Worm (Caenorhabditis elegans) whole organism, early embryonic: Measurements from ENCODE around the gene F49H12.4.

ENCODE experiments used
- B0310.2 ChIP-seq: sonication (generic microtip); optimal IDR thresholded peaks from 2 replicates; lab custom pipeline; 2016; ENCODE audit warnings: mild to moderate bottlenecking, missing genetic modification characterization, missing compliant biosample characterization
- F13C5.2 ChIP-seq: sonication (generic microtip); optimal IDR thresholded peaks from 2 replicates; lab custom pipeline; 2017; ENCODE audit warnings: mild to moderate bottlenecking, missing genetic modification characterization, inconsistent platforms, missing compliant biosample characterization
- aly-1 ChIP-seq: sonication (generic microtip); optimal IDR thresholded peaks from 2 replicates; lab custom pipeline; 2016; ENCODE audit warnings: missing genetic modification characterization, missing compliant biosample characterization
- ama-1 ChIP-seq: fragments of 150-350 bp; optimal IDR thresholded peaks from 2 replicates; lab custom pipeline; 2014
- ceh-13 ChIP-seq: fragments of 200-800 bp; sonication (Bioruptor generic); optimal IDR thresholded peaks from 2 replicates; lab custom pipeline; 2018; ENCODE audit warnings: mild to moderate bottlenecking, missing genetic modification characterization, missing compliant biosample characterization
- ceh-36 ChIP-seq: sonication (generic microtip); optimal IDR thresholded peaks from 2 replicates; lab custom pipeline; 2016; ENCODE audit warnings: missing genetic modification characterization, inconsistent platforms, missing compliant biosample characterization
- ets-7 ChIP-seq: sonication (generic microtip); optimal IDR thresholded peaks from 2 replicates; lab custom pipeline; 2016; ENCODE audit warnings: missing genotype, missing genetic modification characterization, missing compliant biosample characterization
- flt-1 ChIP-seq: fragments of 200-800 bp; sonication (Bioruptor generic); IDR thresholded peaks from 2 replicates; pipeline ENCODE4 v1.3.6; 2022; ENCODE audit warnings: missing genetic modification characterization, missing compliant biosample characterization
- hmbx-1 ChIP-seq: sonication (generic microtip); optimal IDR thresholded peaks from 2 replicates; lab custom pipeline; 2016; ENCODE audit warnings: mild to moderate bottlenecking, missing genetic modification characterization, missing compliant biosample characterization
- hmg-4 ChIP-seq: fragments of 200-800 bp; sonication (Bioruptor generic); optimal IDR thresholded peaks from 2 replicates; lab custom pipeline; 2018; ENCODE audit warnings: mild to moderate bottlenecking, missing genetic modification characterization, missing compliant biosample characterization
- hnd-1 ChIP-seq: sonication (generic microtip); optimal IDR thresholded peaks from 2 replicates; lab custom pipeline; 2016; ENCODE audit warnings: missing genetic modification characterization, missing compliant biosample characterization
- pes-1 ChIP-seq: fragments of 200-800 bp; sonication (Bioruptor generic); IDR thresholded peaks from 2 replicates; pipeline ENCODE4 v1.3.6; 2022; ENCODE audit warnings: missing genetic modification reagents, missing genetic modification characterization, missing compliant biosample characterization
- scrt-1 ChIP-seq: fragments of 200-800 bp; sonication (Bioruptor generic); IDR thresholded peaks from 2 replicates; pipeline ENCODE4 v1.3.6; 2022; ENCODE audit warnings: missing genetic modification characterization, missing compliant biosample characterization
- sea-1 ChIP-seq: fragments of 200-800 bp; sonication (Bioruptor generic); conservative IDR thresholded peaks from 2 replicates; pipeline ENCODE4 v1.3.6; 2022; ENCODE audit warnings: missing genetic modification characterization, missing compliant biosample characterization
- tbx-11 ChIP-seq: fragments of 200-800 bp; sonication (Bioruptor generic); IDR thresholded peaks from 2 replicates; pipeline ENCODE4 v1.3.6; 2022; ENCODE audit warnings: missing genetic modification characterization, missing compliant biosample characterization
- tbx-37 ChIP-seq: fragments of 200-800 bp; sonication (Bioruptor generic); conservative IDR thresholded peaks from 2 replicates; pipeline ENCODE4 v1.3.6; 2022; ENCODE audit warnings: missing genetic modification reagents, missing genetic modification characterization, missing compliant biosample characterization
- tra-4 ChIP-seq: sonication (generic microtip); optimal IDR thresholded peaks from 2 replicates; lab custom pipeline; 2017; ENCODE audit warnings: missing genetic modification characterization, missing compliant biosample characterization

F49H12.4 gene

DNA sequence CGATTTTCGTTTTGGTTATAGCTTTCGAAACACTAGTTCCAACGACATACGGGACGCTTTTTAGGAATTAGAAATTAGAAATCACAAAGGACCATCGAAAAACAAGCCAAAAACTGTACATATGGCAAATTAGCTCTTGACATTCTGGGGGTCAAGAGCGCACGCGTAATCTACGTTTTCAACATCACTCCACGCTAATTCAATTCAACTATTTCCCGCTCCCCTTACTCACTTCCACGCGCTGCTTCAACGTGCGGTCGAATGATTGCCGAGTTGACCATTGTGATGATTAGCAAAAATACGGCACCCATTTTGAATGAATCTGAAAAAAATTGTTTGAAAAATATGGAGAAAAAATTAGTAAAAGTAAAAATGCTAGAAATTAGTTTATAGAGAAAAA is 34.0 kb upstream of the F49H12.4 start:
- TF ChIP-seq flt-1 (GFP tag; lab: Robert Waterston, UW) = no peak

DNA sequence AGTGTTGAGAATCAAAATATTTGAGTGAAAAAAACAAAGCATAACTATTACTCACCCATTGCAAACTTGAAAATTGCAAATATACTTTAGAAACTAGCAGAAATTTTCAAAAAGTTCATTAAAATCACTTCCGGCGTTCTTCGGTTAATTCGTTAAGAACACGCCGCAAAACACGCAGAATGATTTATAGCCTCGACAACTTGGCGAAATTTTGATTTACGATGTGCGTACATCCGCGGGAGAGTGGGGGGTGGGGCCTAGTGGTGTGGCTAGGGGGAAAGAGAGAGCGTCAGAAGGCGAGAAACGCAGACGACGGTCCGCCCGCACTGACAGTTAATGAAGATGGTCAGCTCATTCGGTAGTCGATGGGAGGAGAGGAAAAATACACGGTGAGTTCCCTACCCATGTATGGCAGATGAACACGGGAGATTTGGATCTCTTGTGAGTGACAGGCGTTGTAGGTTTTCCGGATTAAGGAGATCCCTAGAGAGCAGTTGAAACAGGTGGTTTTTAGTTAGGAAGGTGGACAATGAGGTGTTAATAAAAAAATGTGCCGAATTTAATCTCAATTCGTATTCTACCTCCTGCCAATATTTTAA is 33.4 kb upstream of the F49H12.4 start, which contains the start of gene igcm-4:
TSS of gene igcm-4 (minus strand) at position 237 of the 599 bp plus-strand sequence.
- 0 out of 2 replicates have a peak, but pooled peaks have one; percentile 19 for TF ChIP-seq flt-1 (GFP tag; lab: Robert Waterston, UW)
- TF ChIP-seq hnd-1 (tag; lab: Kevin White, UChicago) = no peak
- TF ChIP-seq pes-1 (GFP tag; lab: Robert Waterston, UW) = 0 out of 2 replicates have a peak, but pooled peaks have one; percentile 5
- no peak for TF ChIP-seq ets-7 (tag; lab: Kevin White, UChicago)
- peak; percentile 62 for TF ChIP-seq ceh-36
- no peak for TF ChIP-seq scrt-1 (GFP tag; lab: Robert Waterston, UW)
- TF ChIP-seq aly-1 (tag; lab: Kevin White, UChicago) = no peak
- TF ChIP-seq tbx-37 (GFP tag; lab: Robert Waterston, UW) = no peak
- TF ChIP-seq hmbx-1 (tag; lab: Kevin White, UChicago) = no peak
- peak; percentile 66 for TF ChIP-seq hmg-4
- no peak for TF ChIP-seq F13C5.2 (tag; lab: Kevin White, UChicago)
- peak; percentile 4 for TF ChIP-seq B0310.2 (tag; lab: Kevin White, UChicago)
- no peak for TF ChIP-seq tbx-11
- no peak for TF ChIP-seq ceh-13 (GFP tag; lab: Kevin White, UChicago)
- no peak for TF ChIP-seq sea-1
- no peak for TF ChIP-seq ama-1 (lab: Kevin White, UChicago)
- no peak for TF ChIP-seq tra-4 (tag; lab: Kevin White, UChicago)

DNA sequence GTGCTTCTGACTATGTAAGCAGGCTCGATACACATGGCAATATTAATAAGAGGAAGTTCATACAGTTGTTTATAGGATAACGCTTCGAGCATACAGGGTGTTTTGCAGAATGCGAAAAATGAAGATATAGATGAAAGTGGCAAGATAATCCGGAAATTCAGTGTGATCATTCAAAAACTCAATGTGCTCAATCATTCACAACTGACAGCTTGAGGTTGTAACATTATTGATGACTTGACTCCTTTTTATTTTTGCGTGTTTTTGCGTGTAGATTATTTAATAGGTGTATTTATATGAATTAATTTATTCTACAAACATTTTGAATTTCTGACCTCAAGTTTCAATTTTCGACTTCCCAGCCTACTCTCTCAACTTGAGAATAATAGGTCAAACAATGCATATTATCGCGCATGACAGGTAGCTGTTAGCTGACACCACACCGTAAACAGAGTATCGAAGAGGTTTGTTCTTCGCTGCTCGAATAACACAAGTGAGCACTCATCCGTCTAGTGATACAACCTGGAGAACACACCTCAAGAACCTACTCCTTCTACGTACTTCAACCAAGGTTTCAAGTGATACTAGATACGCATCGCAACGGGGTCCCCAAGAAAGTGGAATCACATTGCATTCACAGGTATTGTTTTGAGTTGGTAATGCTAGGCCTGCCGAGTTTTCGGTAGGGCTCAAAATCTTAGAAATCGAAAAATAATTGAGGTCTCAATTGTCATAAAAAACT is 32.3 kb upstream of the F49H12.4 start:
- TF ChIP-seq tbx-37 (GFP tag; lab: Robert Waterston, UW) (no peak), hmbx-1 (tag; lab: Kevin White, UChicago) (no peak), scrt-1 (GFP tag; lab: Robert Waterston, UW) (no peak), pes-1 (GFP tag; lab: Robert Waterston, UW) (no peak)

ce11 chrX:2048865-2049405 is 30.7 kb upstream of the F49H12.4 start:
- no peak for TF ChIP-seq scrt-1 (GFP tag; lab: Robert Waterston, UW)
- no peak for TF ChIP-seq aly-1 (tag; lab: Kevin White, UChicago)
- TF ChIP-seq tbx-11 = no peak
- no peak for TF ChIP-seq pes-1 (GFP tag; lab: Robert Waterston, UW)
- TF ChIP-seq hmg-4 = no peak
- no peak for TF ChIP-seq B0310.2 (tag; lab: Kevin White, UChicago)
- TF ChIP-seq flt-1 (GFP tag; lab: Robert Waterston, UW) = no peak
- no peak for TF ChIP-seq ceh-36
- no peak for TF ChIP-seq hnd-1 (tag; lab: Kevin White, UChicago)
- no peak for TF ChIP-seq tbx-37 (GFP tag; lab: Robert Waterston, UW)
- no peak for TF ChIP-seq ceh-13 (GFP tag; lab: Kevin White, UChicago)

DNA sequence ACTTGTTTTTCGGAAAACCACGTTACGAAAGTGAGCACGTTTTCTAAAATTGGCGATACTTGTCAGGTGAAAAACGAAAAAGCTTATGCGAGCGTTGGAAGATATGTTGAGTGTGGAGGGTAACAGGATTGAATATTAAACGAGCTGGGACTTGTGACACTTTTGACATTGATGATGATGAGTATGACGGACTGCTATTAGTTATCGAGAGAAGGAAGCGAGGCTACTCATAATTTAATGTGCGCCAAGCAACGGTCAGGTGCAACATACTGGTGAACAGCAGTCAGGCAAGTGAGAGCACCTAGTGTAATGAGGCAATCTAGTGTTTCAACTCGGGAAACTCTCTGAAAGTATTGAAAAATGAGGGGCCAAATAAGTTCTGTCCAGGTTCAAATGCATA is 29.4 kb upstream of the F49H12.4 start:
- no peak for TF ChIP-seq flt-1 (GFP tag; lab: Robert Waterston, UW)
- TF ChIP-seq ama-1 (lab: Kevin White, UChicago) = no peak
- TF ChIP-seq ceh-13 (GFP tag; lab: Kevin White, UChicago) = no peak
- TF ChIP-seq hnd-1 (tag; lab: Kevin White, UChicago) = no peak
- no peak for TF ChIP-seq hmbx-1 (tag; lab: Kevin White, UChicago)
- no peak for TF ChIP-seq scrt-1 (GFP tag; lab: Robert Waterston, UW)
- no peak for TF ChIP-seq pes-1 (GFP tag; lab: Robert Waterston, UW)
- no peak for TF ChIP-seq hmg-4
- no peak for TF ChIP-seq tbx-37 (GFP tag; lab: Robert Waterston, UW)
- no peak for TF ChIP-seq tbx-11
- TF ChIP-seq ceh-36 = no peak
- no peak for TF ChIP-seq B0310.2 (tag; lab: Kevin White, UChicago)
- no peak for TF ChIP-seq F13C5.2 (tag; lab: Kevin White, UChicago)
- TF ChIP-seq ets-7 (tag; lab: Kevin White, UChicago) = no peak

- TF ChIP-seq hnd-1 (tag; lab: Kevin White, UChicago) = no peak
- TF ChIP-seq scrt-1 (GFP tag; lab: Robert Waterston, UW) = no peak
- no peak for TF ChIP-seq F13C5.2 (tag; lab: Kevin White, UChicago)
- TF ChIP-seq pes-1 (GFP tag; lab: Robert Waterston, UW) = no peak
- no peak for TF ChIP-seq ets-7 (tag; lab: Kevin White, UChicago)
- no peak for TF ChIP-seq sea-1
- no peak for TF ChIP-seq ceh-36
- no peak for TF ChIP-seq aly-1 (tag; lab: Kevin White, UChicago)
- TF ChIP-seq tra-4 (tag; lab: Kevin White, UChicago) = no peak
- no peak for TF ChIP-seq flt-1 (GFP tag; lab: Robert Waterston, UW)
- TF ChIP-seq hmg-4 = no peak
- no peak for TF ChIP-seq hmbx-1 (tag; lab: Kevin White, UChicago)
- TF ChIP-seq ceh-13 (GFP tag; lab: Kevin White, UChicago) = no peak
- no peak for TF ChIP-seq tbx-11
These were observed 28.0 kb upstream of the F49H12.4 start, which contains the start of gene Y102A11A.1 for ce11 chrX:2051602-2052001. Gene Y102A11A.1, plus strand, starts transcription at chrX:2051824.

- TF ChIP-seq tbx-37 (GFP tag; lab: Robert Waterston, UW) = 0 out of 2 replicates have a peak, but pooled peaks have one; percentile 3
These were observed 22.8 kb upstream of the F49H12.4 start for ce11 chrX:2056875-2057274.
